Worm (Caenorhabditis elegans): ENCODE results near the gene C08G9.2.

Gene C08G9.2

DNA sequence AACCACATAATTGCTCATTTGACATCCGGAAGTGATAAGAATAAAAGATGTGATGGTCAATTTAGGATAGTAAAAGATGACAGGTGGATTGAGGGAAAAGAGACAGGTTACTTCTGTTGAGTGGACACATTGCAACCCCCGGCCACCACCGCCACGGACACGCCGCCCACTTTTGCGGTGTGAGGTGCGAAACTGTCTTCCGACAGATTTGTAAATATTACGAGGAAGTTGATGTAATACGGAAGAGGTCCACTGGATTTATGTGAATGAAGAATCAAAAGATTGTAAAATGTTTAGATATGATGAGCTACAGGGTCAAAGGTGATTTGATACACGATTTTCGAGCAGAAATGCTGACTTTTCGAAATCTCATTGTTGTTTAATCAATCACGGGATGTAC, at the start of gene C08G9.2:
TSS of gene C08G9.2 (minus strand) at position 101 of the 400 bp plus-strand sequence.
- TF ChIP-seq dao-5 (tag; optimal IDR thresholded peaks at IDR 0.05) (no peak), W03F9.2 (tag; optimal IDR thresholded peaks at IDR 0.05) (no peak), him-1 (tag; optimal IDR thresholded peaks at IDR 0.05) (no peak)

DNA sequence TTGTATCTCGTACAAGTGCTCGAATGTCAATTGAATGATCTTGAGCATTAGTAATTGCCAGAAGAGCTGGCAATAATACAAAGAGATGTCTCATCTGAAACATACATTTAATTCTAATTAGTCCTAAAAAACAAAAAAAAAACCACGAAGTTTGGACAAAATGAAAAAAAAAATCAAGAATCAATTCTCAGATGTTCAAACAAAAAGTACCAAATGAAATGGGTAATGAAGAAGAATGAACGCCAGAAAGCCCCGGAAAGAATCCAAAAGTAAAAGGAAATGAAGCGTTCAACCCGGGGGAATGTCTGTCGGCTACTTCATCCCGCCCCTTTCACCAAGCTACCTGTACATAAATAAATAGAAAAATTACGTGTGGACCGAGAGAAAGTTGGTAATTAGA, 45.1 kb upstream of the C08G9.2 start, which contains the start of gene F33D4.6:
TSS of gene F33D4.6 (minus strand) at position 101 of the 400 bp plus-strand sequence.
- TF ChIP-seq W03F9.2 (tag; optimal IDR thresholded peaks at IDR 0.05) (no peak), dao-5 (tag; optimal IDR thresholded peaks at IDR 0.05) (no peak)

DNA sequence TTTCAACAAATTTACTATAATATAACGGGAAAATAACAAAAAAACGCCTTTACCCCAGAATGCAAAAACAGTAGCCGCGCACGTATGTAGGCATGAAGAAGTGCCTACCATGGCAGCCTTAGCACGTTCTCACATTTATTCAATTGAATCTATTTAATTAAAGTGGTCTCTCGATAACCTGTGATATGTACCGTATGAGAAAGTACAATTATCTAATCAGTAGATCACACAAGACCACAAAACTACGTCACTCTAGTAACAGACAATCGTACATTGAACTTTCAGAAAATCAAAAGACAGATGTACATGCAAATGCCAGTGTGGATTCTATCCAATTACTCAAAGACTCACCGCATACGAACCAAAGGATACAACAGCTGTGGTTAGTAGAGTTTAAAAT, 39.5 kb upstream of the C08G9.2 start:
- TF ChIP-seq him-1 (tag; optimal IDR thresholded peaks at IDR 0.05) (no peak), W03F9.2 (tag; optimal IDR thresholded peaks at IDR 0.05) (no peak), dao-5 (tag; optimal IDR thresholded peaks at IDR 0.05) (no peak)

DNA sequence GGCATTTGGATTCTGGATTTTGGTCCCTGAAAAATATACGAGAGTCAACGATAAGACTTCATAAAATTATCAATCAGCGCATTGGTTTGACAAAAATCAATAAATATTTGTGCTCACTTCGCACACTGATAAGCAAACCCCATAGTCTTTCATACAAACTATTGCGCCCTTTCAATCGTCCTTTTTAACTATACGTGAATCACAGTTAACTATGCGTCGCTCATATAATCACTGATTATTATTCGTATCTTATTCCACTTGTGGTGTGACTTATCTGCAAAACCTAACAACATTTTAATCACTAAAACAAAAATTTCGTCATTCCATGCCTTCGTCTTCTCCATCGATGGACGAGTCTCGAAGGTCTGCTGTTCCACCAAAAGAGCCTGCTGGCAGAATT, 38.1 kb upstream of the C08G9.2 start, which contains the start of gene nhr-8:
TSS of gene nhr-8 (plus strand) at position 160 of the 400 bp plus-strand sequence.
- no peak for TF ChIP-seq W03F9.2 (tag; optimal IDR thresholded peaks at IDR 0.05)
- no peak for TF ChIP-seq him-1 (tag; optimal IDR thresholded peaks at IDR 0.05)
- TF ChIP-seq dao-5 (tag; optimal IDR thresholded peaks at IDR 0.05), result no peak

DNA sequence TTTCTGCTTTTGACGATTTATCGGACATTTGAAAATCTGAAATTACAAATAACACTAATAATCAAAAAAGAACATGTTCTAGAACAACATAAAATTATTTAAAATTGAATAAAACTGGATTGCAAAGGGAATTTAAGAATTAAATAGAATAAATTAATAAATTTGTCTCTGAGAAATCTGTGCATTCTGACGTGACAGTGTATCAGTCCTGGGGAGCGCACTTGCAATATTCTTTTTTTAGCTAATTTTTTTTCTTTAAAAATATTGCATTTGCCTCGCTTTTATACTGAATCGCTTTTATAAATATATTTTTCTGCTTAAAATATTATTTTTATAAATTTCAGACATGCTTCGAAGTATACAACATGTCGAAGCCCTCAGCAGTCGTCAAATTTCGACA, 36.9 kb upstream of the C08G9.2 start, which contains the start of the genes mrpl-1, emc-6 and mrps-24:
TSS of gene mrpl-1 (minus strand) at position 1 of the 400 bp plus-strand sequence.
TSS of gene emc-6 (minus strand) at position 36 of the 400 bp plus-strand sequence.
TSS of gene mrps-24 (plus strand) at position 345 of the 400 bp plus-strand sequence.
- TF ChIP-seq dao-5 (tag; optimal IDR thresholded peaks at IDR 0.05) (no peak), W03F9.2 (tag; optimal IDR thresholded peaks at IDR 0.05) (peak; percentile 92), him-1 (tag; optimal IDR thresholded peaks at IDR 0.05) (no peak)

DNA sequence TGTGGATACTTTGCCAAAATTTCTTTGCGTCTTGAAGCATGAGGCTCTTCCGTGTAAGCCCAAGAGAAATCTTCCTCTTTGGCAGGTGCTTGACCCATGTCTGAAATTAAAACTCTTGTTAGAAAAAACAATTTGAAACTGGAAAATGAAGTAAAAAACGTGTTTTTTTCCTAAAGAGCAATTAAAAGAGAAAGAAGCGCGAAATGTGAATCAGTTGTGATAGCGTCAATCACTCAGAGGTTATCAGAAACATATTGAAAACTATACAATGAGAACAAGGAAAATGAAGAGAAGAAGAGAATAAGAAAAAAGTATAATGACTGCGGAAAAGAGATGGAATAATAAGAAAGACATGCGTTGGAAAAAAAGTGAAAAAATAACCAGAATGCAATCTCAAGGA, 34.0 kb upstream of the C08G9.2 start, which contains the start of gene F33D4.4:
TSS of gene F33D4.4 (minus strand) at position 101 of the 400 bp plus-strand sequence.
- TF ChIP-seq W03F9.2 (tag; optimal IDR thresholded peaks at IDR 0.05) (no peak), dao-5 (tag; optimal IDR thresholded peaks at IDR 0.05) (no peak)

DNA sequence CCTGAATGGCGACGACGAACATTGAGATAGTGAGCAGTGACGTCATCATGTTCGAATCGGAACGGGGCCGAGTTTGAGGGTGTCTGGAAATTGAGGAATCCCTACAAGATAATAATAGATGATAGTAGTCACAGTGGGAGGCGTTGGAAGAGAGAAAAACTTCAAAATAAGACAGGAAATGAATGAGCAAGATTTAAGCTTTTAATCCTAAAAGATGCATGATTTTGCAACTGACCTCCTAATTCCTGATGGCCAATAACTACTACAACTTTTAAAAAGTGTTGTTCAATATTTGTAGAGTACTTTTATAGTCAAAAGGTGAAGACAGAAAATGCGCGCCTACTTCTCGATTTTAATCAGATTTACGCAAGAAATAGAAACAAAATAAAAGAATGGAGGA, 25.5 kb upstream of the C08G9.2 start, which contains the start of gene flp-13:
TSS of gene flp-13 (minus strand) at position 101 of the 400 bp plus-strand sequence.
- TF ChIP-seq W03F9.2 (tag; optimal IDR thresholded peaks at IDR 0.05), result no peak

DNA sequence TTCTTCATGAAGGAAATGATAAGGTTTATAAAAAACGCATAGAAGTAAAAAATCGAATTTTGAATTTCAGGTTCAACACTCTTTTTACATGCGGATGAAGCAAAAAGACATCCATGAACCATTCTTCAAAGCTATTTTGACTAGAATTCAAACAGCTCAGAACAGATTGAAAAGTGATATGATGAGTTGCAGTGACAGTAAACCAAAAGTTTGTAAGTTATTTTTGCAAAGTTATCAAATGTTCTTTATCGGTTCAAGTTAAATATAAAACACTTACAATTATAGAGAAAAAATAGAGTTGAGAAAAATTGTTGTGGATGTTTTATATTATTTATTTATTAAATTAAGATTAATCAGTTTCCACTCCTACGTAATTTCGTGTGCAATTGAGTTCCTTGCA, 19.7 kb upstream of the C08G9.2 start:
- TF ChIP-seq dao-5 (tag; optimal IDR thresholded peaks at IDR 0.05), result no peak
- TF ChIP-seq him-1 (tag; optimal IDR thresholded peaks at IDR 0.05), result no peak
- no peak for TF ChIP-seq W03F9.2 (tag; optimal IDR thresholded peaks at IDR 0.05)

DNA sequence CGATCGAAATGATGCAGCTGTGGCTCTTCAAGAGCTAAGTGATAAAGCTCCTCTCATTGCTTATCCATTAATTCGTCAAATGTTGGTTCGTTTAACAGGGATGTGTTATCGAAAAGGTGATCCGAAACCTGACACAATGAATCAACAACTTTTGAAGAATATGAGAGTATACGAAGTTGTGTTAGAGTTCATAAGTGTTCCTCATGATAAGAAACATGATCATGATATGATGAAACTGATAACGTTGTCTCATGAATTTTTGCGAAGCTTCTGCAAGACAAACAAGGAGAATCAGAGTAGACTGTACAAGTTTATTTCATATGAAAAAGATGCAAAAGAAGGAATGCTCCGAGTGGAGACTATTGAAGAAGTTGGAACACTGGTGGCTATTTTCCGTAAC, 16.6 kb upstream of the C08G9.2 start:
- TF ChIP-seq W03F9.2 (tag; optimal IDR thresholded peaks at IDR 0.05) (no peak), him-1 (tag; optimal IDR thresholded peaks at IDR 0.05) (no peak), dao-5 (tag; optimal IDR thresholded peaks at IDR 0.05) (no peak)

DNA sequence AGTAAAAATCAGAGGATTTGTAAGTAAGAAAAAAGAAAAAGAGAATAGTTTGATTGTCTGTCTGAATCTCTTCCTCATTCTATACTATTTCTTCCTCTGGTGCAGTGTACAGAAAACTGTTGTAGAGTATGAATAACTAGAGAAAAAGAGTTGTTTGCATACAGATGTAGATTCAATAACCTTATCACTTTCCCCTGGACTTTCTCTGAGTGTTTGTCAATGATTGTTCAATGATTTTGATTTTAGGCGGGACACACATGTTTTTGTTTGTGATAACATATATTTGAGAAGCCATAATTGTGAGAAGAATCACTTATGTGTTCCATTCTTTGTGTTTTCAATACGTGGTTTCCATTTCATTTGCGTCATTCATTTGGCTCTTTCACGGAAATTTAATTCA, 6.3 kb upstream of the C08G9.2 start:
- TF ChIP-seq W03F9.2 (tag; optimal IDR thresholded peaks at IDR 0.05), result no peak
- TF ChIP-seq him-1 (tag; optimal IDR thresholded peaks at IDR 0.05), result no peak
- no peak for TF ChIP-seq dao-5 (tag; optimal IDR thresholded peaks at IDR 0.05)

DNA sequence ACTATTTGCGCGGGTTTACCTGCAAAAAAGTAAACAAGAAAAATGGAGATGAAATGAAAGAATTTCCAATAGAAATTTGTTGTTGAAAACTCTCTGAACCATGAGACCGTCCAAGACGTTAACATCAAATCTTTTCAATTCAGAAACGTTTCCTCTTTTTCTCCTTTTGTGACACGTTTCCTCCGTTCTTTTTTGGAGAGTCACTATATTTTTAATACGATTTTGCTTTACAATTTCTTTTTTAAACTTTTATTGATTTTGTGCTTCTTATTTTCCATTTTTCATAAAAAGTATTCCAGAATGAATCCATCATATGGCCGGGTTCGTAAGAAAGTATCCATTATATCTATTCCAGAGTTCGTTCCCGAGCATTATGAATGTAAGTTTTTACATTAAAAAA, 2.1 kb upstream of the C08G9.2 start, which contains the start of gene itr-1:
TSS of gene itr-1 (plus strand) at position 301 of the 400 bp plus-strand sequence.
- no peak for TF ChIP-seq dao-5 (tag; optimal IDR thresholded peaks at IDR 0.05)
- no peak for TF ChIP-seq W03F9.2 (tag; optimal IDR thresholded peaks at IDR 0.05)
- TF ChIP-seq him-1 (tag; optimal IDR thresholded peaks at IDR 0.05), result no peak

DNA sequence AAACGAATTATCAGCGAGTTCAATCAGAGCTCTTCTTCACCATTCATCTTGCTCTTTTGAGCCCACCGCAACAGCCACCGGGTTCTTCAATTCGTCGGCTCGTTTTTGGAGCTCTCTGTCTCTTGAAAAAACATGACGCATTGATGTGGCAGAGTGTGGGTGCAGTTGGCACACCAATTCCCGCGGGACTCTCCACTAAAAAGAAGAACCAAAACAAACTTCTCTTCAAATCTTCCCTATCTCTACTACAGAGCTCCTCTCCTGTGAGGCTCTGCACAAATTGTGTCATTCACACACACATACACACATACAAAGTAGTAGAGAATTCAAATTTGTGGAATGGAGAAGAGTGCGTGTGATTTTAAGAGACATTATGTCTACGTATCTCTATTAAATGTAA, 9.8 kb downstream of the C08G9.2 start:
- TF ChIP-seq him-1 (tag; optimal IDR thresholded peaks at IDR 0.05) (peak; percentile 43), W03F9.2 (tag; optimal IDR thresholded peaks at IDR 0.05) (no peak)

DNA sequence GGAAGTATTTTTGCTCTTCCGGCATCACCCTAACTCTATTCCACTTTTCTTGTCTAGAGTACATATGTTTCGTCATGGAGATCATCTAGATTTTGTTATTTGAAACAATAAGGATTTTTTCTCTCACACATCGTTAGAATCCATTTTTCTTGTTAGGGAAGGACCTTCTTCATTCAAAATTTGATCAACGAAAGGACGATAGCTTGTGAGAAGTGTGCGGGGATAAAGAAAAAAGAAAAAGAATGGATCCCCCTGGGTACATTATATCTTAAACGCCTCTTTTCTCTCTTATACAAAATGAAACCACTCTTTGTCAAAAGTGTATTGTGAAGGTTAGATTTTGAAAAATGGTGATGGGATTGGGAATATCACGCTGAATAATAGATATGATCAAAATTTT, 11.2 kb downstream of the C08G9.2 start:
- TF ChIP-seq W03F9.2 (tag; optimal IDR thresholded peaks at IDR 0.05), result no peak
- TF ChIP-seq him-1 (tag; optimal IDR thresholded peaks at IDR 0.05), result no peak
- TF ChIP-seq dao-5 (tag; optimal IDR thresholded peaks at IDR 0.05), result no peak

DNA sequence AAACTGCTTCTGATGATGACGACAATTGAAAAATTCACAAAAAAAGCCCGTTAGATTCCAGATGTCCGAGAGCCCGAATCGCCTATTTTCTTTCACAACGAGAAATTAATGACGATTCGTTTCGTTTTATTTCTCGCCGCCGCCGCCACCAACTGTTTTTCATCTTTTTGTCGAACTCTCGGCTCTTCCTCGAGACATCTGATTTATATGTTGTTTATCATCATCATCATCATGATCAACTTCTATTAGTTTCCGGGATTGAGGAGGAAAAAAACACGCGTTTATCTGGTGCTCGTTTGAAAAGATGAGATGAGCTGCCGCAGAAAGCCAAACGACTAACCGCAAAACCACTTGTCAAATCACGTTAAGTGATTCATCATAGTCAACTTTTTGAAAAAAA, 13.3 kb downstream of the C08G9.2 start:
- no peak for TF ChIP-seq dao-5 (tag; optimal IDR thresholded peaks at IDR 0.05)
- no peak for TF ChIP-seq him-1 (tag; optimal IDR thresholded peaks at IDR 0.05)
- no peak for TF ChIP-seq W03F9.2 (tag; optimal IDR thresholded peaks at IDR 0.05)

DNA sequence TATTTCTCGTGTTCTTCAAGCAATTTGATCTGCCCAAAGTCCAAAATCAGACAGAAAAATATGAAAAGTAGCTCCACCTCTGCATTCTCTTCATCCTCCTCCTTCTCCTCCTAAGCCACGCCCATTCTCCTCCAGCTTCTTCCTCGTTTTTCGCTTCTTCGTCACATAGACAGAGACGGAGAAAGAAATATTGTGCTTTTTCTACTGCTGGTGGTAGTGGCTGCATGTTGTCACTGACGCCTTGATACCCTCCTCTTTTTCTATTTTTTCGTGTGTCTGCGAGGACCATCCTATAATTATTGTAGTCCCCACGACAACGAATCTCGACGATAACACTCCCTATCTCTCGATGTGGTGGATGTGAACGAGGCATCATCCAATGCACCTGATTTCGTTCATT, 14.2 kb downstream of the C08G9.2 start, which contains the start of gene C08G9.1:
TSS of gene C08G9.1 (plus strand) at position 175 of the 400 bp plus-strand sequence.
- TF ChIP-seq him-1 (tag; optimal IDR thresholded peaks at IDR 0.05) (no peak), dao-5 (tag; optimal IDR thresholded peaks at IDR 0.05) (no peak), W03F9.2 (tag; optimal IDR thresholded peaks at IDR 0.05) (no peak)
